Worm (Caenorhabditis elegans) whole organism, L1 larva: ENCODE measurements around the gene tmem-24.

Experiments used
- C34B4.2 ChIP-seq: sonication (generic microtip); optimal IDR thresholded peaks from 2 replicates; lab custom pipeline; 2017; ENCODE audit warnings: mild to moderate bottlenecking, missing genetic modification characterization, missing compliant biosample characterization
- ama-1 ChIP-seq: fragments of 150-350 bp; optimal IDR thresholded peaks from 2 replicates; lab custom pipeline; 2014
- efl-3 ChIP-seq: fragments of 200-800 bp; sonication (Bioruptor generic); optimal IDR thresholded peaks from 2 replicates; lab custom pipeline; 2018; ENCODE audit warnings: mild to moderate bottlenecking, missing genetic modification characterization, missing compliant biosample characterization
- elt-3 ChIP-seq, 6 experiments: fragments of 150-350 bp in 1 of 6; sonication (generic microtip); optimal IDR thresholded peaks; 2 replicates each; lab custom pipeline; 2017 to 2018; ENCODE audit warnings: missing biosample characterization in 6 of 6, missing genetic modification characterization in 6 of 6, inconsistent platforms in 1 of 6
- lin-39 ChIP-seq: fragments of 150-350 bp; optimal IDR thresholded peaks from 2 replicates; lab custom pipeline; 2014; ENCODE audit warnings: missing biosample characterization, missing genetic modification reagents, missing genetic modification characterization
- nhr-237 ChIP-seq: fragments of 150-350 bp; optimal IDR thresholded peaks from 2 replicates; lab custom pipeline; 2014; ENCODE audit warnings: missing biosample characterization, missing genetic modification characterization
- nhr-76 ChIP-seq: sonication (generic microtip); optimal IDR thresholded peaks from 2 replicates; lab custom pipeline; 2017; ENCODE audit warnings: missing biosample characterization, missing genetic modification characterization
- tbx-2 ChIP-seq: sonication (generic microtip); optimal IDR thresholded peaks from 2 replicates; lab custom pipeline; 2016; ENCODE audit warnings: missing genetic modification characterization, missing compliant biosample characterization
- unc-62 ChIP-seq: fragments of 150-350 bp; optimal IDR thresholded peaks from 2 replicates; lab custom pipeline; 2014; ENCODE audit warnings: missing biosample characterization, missing genetic modification reagents, missing genetic modification characterization

- TF ChIP-seq lin-39 (no peak), nhr-237 (tag; lab: Kevin White, UChicago) (no peak), ama-1 (lab: Kevin White, UChicago) (no peak), tbx-2 (tag; lab: Kevin White, UChicago) (no peak), C34B4.2 (no peak), nhr-76 (no peak), efl-3 (GFP tag; lab: Kevin White, UChicago) (no peak), elt-3 (tag; optimal IDR thresholded peaks at IDR 0.05; lab: Kevin White, UChicago) (no peak), unc-62 (GFP tag; lab: Kevin White, UChicago) (no peak)
These were observed 34.3 kb downstream of the tmem-24 start for ce11 chrX:3610442-3610841.
